Fruit fly (Drosophila melanogaster): Measurements from ENCODE around the gene raskol.

DNA sequence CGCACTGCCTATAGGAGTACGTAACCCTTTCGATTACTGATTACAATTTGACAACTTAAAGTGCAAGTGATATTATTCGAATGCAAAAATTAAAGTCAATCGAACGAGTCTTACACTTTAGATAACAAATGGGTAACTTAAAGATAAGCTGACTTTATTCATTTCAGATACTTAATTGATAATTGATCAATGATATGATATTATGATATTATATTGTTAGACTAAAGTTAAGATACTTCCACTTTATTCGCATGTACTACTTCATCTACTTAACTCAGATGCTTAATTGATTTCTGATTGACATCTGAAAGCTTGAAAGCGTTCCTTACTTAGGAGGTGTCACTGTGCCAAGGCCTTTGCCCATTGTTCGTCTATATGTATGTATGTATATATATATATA, 23.8 kb upstream of the raskol start:
- TF ChIP-seq CTCF (optimal IDR thresholded peaks at IDR 0.05) (no peak), CG8478 (optimal IDR thresholded peaks at IDR 0.05) (no peak)
